Worm (Caenorhabditis elegans) whole organism, L2 larva: ENCODE results near the gene bath-27.

Experiments used
- Y55F3AM.14 ChIP-seq: fragments of 200-800 bp; sonication (Bioruptor generic); optimal IDR thresholded peaks from 2 replicates; lab custom pipeline; 2018; ENCODE audit warnings: mild to moderate bottlenecking, missing genetic modification characterization, missing compliant biosample characterization
- egl-27 ChIP-seq: sonication (generic microtip); optimal IDR thresholded peaks from 3 replicates; lab custom pipeline; 2017; ENCODE audit warnings: missing biosample characterization, missing genetic modification reagents, missing genetic modification characterization
- lsy-2 ChIP-seq, 2 experiments: fragments of 150-350 bp in 1 of 2; sonication (generic microtip) in 1 of 2; optimal IDR thresholded peaks; 2 replicates each; lab custom pipeline; 2014 to 2017; ENCODE audit warnings: missing biosample characterization in 2 of 2, missing genetic modification characterization in 2 of 2
- nhr-11 ChIP-seq: fragments of 150-350 bp; optimal IDR thresholded peaks from 2 replicates; lab custom pipeline; 2014; ENCODE audit warnings: missing biosample characterization, missing genetic modification characterization
- nhr-25 ChIP-seq: fragments of 150-350 bp; sonication (generic microtip); optimal IDR thresholded peaks from 3 replicates; lab custom pipeline; 2014; ENCODE audit warnings: missing biosample characterization, missing genetic modification characterization
- nhr-77 ChIP-seq: fragments of 150-350 bp; optimal IDR thresholded peaks from 2 replicates; lab custom pipeline; 2014; ENCODE audit warnings: missing biosample characterization, missing genetic modification characterization

ce11 chrII:3327104-3327503, 31.8 kb upstream of the bath-27 start, which contains the start of gene Y46D2A.3:
- TF ChIP-seq nhr-11 (tag; lab: Kevin White, UChicago) (no peak), lsy-2 (tag; optimal IDR thresholded peaks at IDR 0.05; lab: Kevin White, UChicago) (no peak), egl-27 (tag; lab: Kevin White, UChicago) (no peak), Y55F3AM.14 (GFP tag; lab: Kevin White, UChicago) (no peak), nhr-77 (no peak), nhr-25 (tag; lab: Kevin White, UChicago) (no peak)
